Worm (Caenorhabditis elegans): ENCODE data around the gene rbm-25.

DNA sequence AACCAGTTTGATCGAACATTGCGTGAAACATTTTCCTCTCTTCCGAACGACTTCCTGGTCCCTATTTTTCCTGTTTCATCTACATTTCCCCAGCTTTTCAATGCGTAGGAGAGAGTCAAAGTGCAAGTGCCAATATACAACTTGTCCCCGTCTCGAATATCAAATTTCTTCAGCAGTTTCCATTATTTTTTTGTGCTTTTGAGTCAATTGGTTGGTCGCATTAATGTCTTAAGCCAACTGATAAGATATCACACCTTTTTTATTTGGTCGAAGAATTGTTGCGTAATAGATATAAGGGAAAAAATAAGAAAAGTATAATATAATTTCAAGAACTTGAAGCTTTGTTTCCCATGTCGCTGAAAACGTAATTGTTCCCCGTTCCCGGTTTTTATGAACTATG, 34.4 kb downstream of the rbm-25 start:
- TF ChIP-seq nhr-11 (tag; optimal IDR thresholded peaks at IDR 0.05) (no peak), pha-4 (tag; optimal IDR thresholded peaks at IDR 0.05) (no peak), unc-55 (GFP tag; optimal IDR thresholded peaks at IDR 0.05) (no peak)

All from whole organism, late embryonic.